Fruit fly (Drosophila melanogaster) whole organism, embryonic: ENCODE measurements around the gene CG7579.
A peak's percentile ranks its signal among the peaks of the same experiment; 100 is the strongest.

Experiments used
- CG10209 ChIP-seq: fragments of 200-800 bp; sonication (Bioruptor generic); optimal IDR thresholded peaks from 3 replicates; lab custom pipeline; 2017; ENCODE audit warnings: missing biosample characterization, mild to moderate bottlenecking, missing genetic modification characterization, missing genetic modification reagents
- CG10366 ChIP-seq: fragments of 200-800 bp; sonication (Bioruptor generic); IDR thresholded peaks from 2 replicates; pipeline ENCODE4 v1.3.6; 2022; ENCODE audit warnings: missing biosample characterization, missing genetic modification characterization
- CG10654 ChIP-seq: fragments of 200-800 bp; sonication (Bioruptor generic); optimal IDR thresholded peaks from 2 replicates; lab custom pipeline; 2016; ENCODE audit warnings: missing biosample characterization, missing genetic modification characterization
- CG11504 ChIP-seq: fragments of 200-800 bp; sonication (Bioruptor generic); optimal IDR thresholded peaks from 3 replicates; lab custom pipeline; 2019; ENCODE audit warnings: missing biosample characterization, mild to moderate bottlenecking, missing genetic modification characterization, moderate library complexity
- CG12299 ChIP-seq: fragments of 200-800 bp; sonication (Bioruptor generic); optimal IDR thresholded peaks from 2 replicates; lab custom pipeline; 2018; ENCODE audit warnings: missing biosample characterization, mild to moderate bottlenecking, missing genetic modification characterization
- CG13296 ChIP-seq: fragments of 200-800 bp; sonication (Bioruptor generic); optimal IDR thresholded peaks from 3 replicates; lab custom pipeline; 2018; ENCODE audit warnings: missing biosample characterization, mild to moderate bottlenecking, missing genetic modification characterization
- CG14014 ChIP-seq: fragments of 200-800 bp; sonication (Bioruptor generic); IDR thresholded peaks from 2 replicates; pipeline ENCODE4 v1.3.6; 2022; ENCODE audit warnings: missing biosample characterization, missing genetic modification characterization
- CG14860 ChIP-seq: fragments of 200-800 bp; sonication (Bioruptor generic); IDR thresholded peaks from 3 replicates; pipeline ENCODE4 v1.3.6; 2022; ENCODE audit warnings: missing biosample characterization, missing genetic modification characterization; ENCODE audit not compliant: partially characterized antibody
- CG15601 ChIP-seq: fragments of 200-800 bp; sonication (Bioruptor generic); optimal IDR thresholded peaks from 3 replicates; lab custom pipeline; 2019; ENCODE audit warnings: missing biosample characterization, mild to moderate bottlenecking, missing genetic modification characterization, moderate library complexity
- CG15696 ChIP-seq: fragments of 200-800 bp; sonication (Bioruptor generic); optimal IDR thresholded peaks from 2 replicates; lab custom pipeline; 2019; ENCODE audit warnings: missing biosample characterization, mild to moderate bottlenecking, missing genetic modification characterization, moderate library complexity
- CG16813 ChIP-seq: fragments of 200-800 bp; sonication (Bioruptor generic); IDR thresholded peaks from 3 replicates; pipeline ENCODE4 v1.3.6; 2022; ENCODE audit warnings: missing biosample characterization, missing genetic modification characterization; ENCODE audit not compliant: partially characterized antibody
- CG17568 ChIP-seq: fragments of 200-800 bp; sonication (Bioruptor generic); optimal IDR thresholded peaks from 2 replicates; lab custom pipeline; 2018; ENCODE audit warnings: missing biosample characterization, mild to moderate bottlenecking, missing genetic modification characterization, moderate library complexity
- CG17829 ChIP-seq: fragments of 200-800 bp; optimal IDR thresholded peaks from 2 replicates; lab custom pipeline; 2019; ENCODE audit warnings: missing biosample characterization, mild to moderate bottlenecking, missing genetic modification characterization, moderate library complexity
- CG4404 ChIP-seq: fragments of 200-800 bp; sonication (Bioruptor generic); IDR thresholded peaks from 2 replicates; pipeline ENCODE4 v1.3.6; 2022; ENCODE audit warnings: missing biosample characterization, missing genetic modification characterization
- CG7786 ChIP-seq: fragments of 200-800 bp; sonication (Bioruptor generic); optimal IDR thresholded peaks from 2 replicates; lab custom pipeline; 2016; ENCODE audit warnings: missing biosample characterization, missing genetic modification characterization
- CG8944 ChIP-seq: fragments of 200-800 bp; sonication (Bioruptor generic); optimal IDR thresholded peaks from 3 replicates; lab custom pipeline; 2016; ENCODE audit warnings: missing biosample characterization, missing genetic modification characterization
- CHES-1-like ChIP-seq: fragments of 200-800 bp; sonication (Bioruptor generic); optimal IDR thresholded peaks from 2 replicates; lab custom pipeline; 2016; ENCODE audit warnings: missing biosample characterization, missing genetic modification characterization
- Hr3 ChIP-seq: fragments of 200-800 bp; sonication (Bioruptor generic); optimal IDR thresholded peaks from 3 replicates; lab custom pipeline; 2016; ENCODE audit warnings: missing biosample characterization, missing genetic modification characterization
- Hr39 ChIP-seq: fragments of >200 bp; optimal IDR thresholded peaks from 2 replicates; lab custom pipeline; 2017
- Jarid2 ChIP-seq: fragments of 200-800 bp; sonication (Bioruptor generic); optimal IDR thresholded peaks from 3 replicates; lab custom pipeline; 2017; ENCODE audit warnings: mild to moderate bottlenecking, missing biosample characterization, missing genetic modification reagents, missing genetic modification characterization
- Mad ChIP-seq: fragments of 200-800 bp; sonication (Bioruptor generic); optimal IDR thresholded peaks from 2 replicates; lab custom pipeline; 2016; ENCODE audit warnings: missing biosample characterization, missing genetic modification characterization
- NFAT ChIP-seq: fragments of 200-800 bp; sonication (Bioruptor generic); IDR thresholded peaks from 2 replicates; pipeline ENCODE4 v1.3.6; 2022; ENCODE audit warnings: missing biosample characterization, missing genetic modification characterization
- Oaz ChIP-seq: fragments of 200-800 bp; sonication (Bioruptor generic); IDR thresholded peaks from 2 replicates; pipeline ENCODE4 v1.3.6; 2022; ENCODE audit warnings: missing biosample characterization, missing genetic modification characterization
- Ssrp ChIP-seq: fragments of 200-800 bp; sonication (Bioruptor generic); optimal IDR thresholded peaks from 2 replicates; lab custom pipeline; 2018; ENCODE audit warnings: missing biosample characterization, mild to moderate bottlenecking, missing genetic modification characterization, moderate library complexity
- Stat92E ChIP-seq, 3 experiments: fragments of >200 bp in 2 of 3; fragments of 200-800 bp in 1 of 3; sonication (Bioruptor generic) in 1 of 3; optimal IDR thresholded peaks; 2 replicates each; lab custom pipeline; 2017 to 2019; ENCODE audit warnings: missing biosample characterization in 3 of 3, missing genetic modification characterization in 3 of 3, mild to moderate bottlenecking in 1 of 3, moderate library complexity in 1 of 3
- al ChIP-seq: fragments of 200-800 bp; sonication (Bioruptor generic); IDR thresholded peaks from 2 replicates; pipeline ENCODE4 v1.3.6; 2022; ENCODE audit warnings: missing biosample characterization, missing genetic modification characterization
- aop ChIP-seq: fragments of 200-800 bp; sonication (Bioruptor generic); IDR thresholded peaks from 2 replicates; pipeline ENCODE4 v1.3.6; 2022; ENCODE audit warnings: missing biosample characterization, missing genetic modification characterization
- bsh ChIP-seq, 2 experiments: fragments of 200-800 bp; sonication (Bioruptor generic); optimal IDR thresholded peaks; 2 replicates each; lab custom pipeline; 2017 to 2018; ENCODE audit warnings: mild to moderate bottlenecking in 2 of 2, missing biosample characterization in 2 of 2, missing genetic modification characterization in 2 of 2, moderate library complexity in 1 of 2
- cad ChIP-seq: fragments of >200 bp; optimal IDR thresholded peaks from 2 replicates; lab custom pipeline; 2017; ENCODE audit warnings: missing biosample characterization, missing genetic modification characterization
- chif ChIP-seq, 2 experiments: fragments of 200-800 bp; sonication (Bioruptor generic); optimal IDR thresholded peaks; 3 replicates each; lab custom pipeline; 2016; ENCODE audit warnings: missing biosample characterization in 2 of 2, missing genetic modification characterization in 2 of 2
- ci ChIP-seq: fragments of 200-800 bp; sonication (Bioruptor generic); IDR thresholded peaks from 3 replicates; pipeline ENCODE4 v1.3.6; 2022; ENCODE audit warnings: missing biosample characterization, missing genetic modification characterization
- gro ChIP-seq: fragments of 200-800 bp; sonication (Bioruptor generic); optimal IDR thresholded peaks from 2 replicates; lab custom pipeline; 2016; ENCODE audit warnings: missing biosample characterization, missing genetic modification characterization
- jumu ChIP-seq: fragments of 200-800 bp; sonication (Bioruptor generic); optimal IDR thresholded peaks from 3 replicates; lab custom pipeline; 2016; ENCODE audit warnings: missing biosample characterization, missing genetic modification characterization
- klu ChIP-seq: fragments of 200-800 bp; sonication (Bioruptor generic); IDR thresholded peaks from 2 replicates; pipeline ENCODE4 v1.3.6; 2022; ENCODE audit warnings: missing biosample characterization, missing genetic modification characterization
- lov ChIP-seq, 2 experiments: fragments of 200-800 bp in 1 of 2; fragments of >200 bp in 1 of 2; sonication (Bioruptor generic) in 1 of 2; IDR thresholded peaks in 1 of 2; optimal IDR thresholded peaks in 1 of 2; 2 replicates in 1 of 2; 3 replicates in 1 of 2; pipeline versions ENCODE4 v1.3.6 to Lab custom; 2017 to 2022; ENCODE audit warnings: missing biosample characterization in 1 of 2, missing genetic modification characterization in 1 of 2
- nau ChIP-seq: fragments of 200-800 bp; sonication (Bioruptor generic); optimal IDR thresholded peaks from 3 replicates; lab custom pipeline; 2017; ENCODE audit warnings: missing biosample characterization, mild to moderate bottlenecking, missing genetic modification characterization, missing genetic modification reagents
- nerfin-2 ChIP-seq: fragments of 200-800 bp; sonication (Bioruptor generic); IDR thresholded peaks from 2 replicates; pipeline ENCODE4 v1.3.6; 2022; ENCODE audit warnings: missing biosample characterization, missing genetic modification characterization; ENCODE audit not compliant: partially characterized antibody
- pho ChIP-seq: fragments of 200-800 bp; sonication (Bioruptor generic); optimal IDR thresholded peaks from 2 replicates; lab custom pipeline; 2016; ENCODE audit warnings: missing biosample characterization, missing genetic modification characterization
- stwl ChIP-seq: fragments of 200-800 bp; sonication (Bioruptor generic); optimal IDR thresholded peaks from 3 replicates; lab custom pipeline; 2018; ENCODE audit warnings: missing biosample characterization, mild to moderate bottlenecking, missing genetic modification characterization, moderate library complexity
- ttk ChIP-seq: fragments of 200-800 bp; sonication (Bioruptor generic); IDR thresholded peaks from 2 replicates; pipeline ENCODE4 v2.1.2; 2022; ENCODE audit warnings: missing biosample characterization, missing genetic modification characterization

Gene CG7579

DNA sequence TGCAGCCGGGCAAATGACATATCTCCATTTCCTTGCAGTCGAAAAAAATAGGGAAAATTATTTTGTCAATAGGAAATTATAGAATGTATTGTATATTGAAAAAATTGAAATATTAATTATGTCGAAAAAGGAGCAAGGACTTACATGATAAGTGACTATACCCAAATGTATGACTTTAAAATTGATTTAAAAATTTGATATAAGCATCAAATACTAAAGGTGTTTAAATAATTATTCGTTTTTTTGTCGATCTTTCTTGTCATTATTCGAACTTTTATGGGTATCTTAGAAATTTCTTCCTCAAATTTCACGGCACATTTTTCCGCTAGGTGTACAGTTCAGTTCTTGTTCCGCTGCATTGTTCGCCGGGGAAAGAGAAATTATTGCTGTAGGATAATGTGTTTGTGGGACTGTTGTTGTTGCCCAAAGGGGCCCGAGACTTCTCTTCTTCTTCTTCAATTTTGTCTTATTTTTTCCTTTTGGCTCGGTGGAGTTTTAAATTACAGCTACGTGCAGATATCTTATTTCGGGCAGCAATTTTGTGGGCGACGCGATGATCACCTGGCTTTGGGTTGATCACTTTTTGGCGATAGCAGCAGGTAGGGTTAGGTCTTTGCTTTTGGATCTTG is 17.2 kb upstream of the CG7579 start (continued):
- no peak for TF ChIP-seq NFAT (GFP tag; lab: Robert Waterston, UW)
- no peak for TF ChIP-seq ci (GFP tag; lab: Robert Waterston, UW)
- TF ChIP-seq CG16813 (GFP tag; lab: Robert Waterston, UW) = no peak
- no peak for TF ChIP-seq CG13296
- TF ChIP-seq CG12299 (tag; lab: Kevin White, UChicago) = no peak
- TF ChIP-seq stwl (tag; lab: Kevin White, UChicago) = peak; percentile 14
- no peak for TF ChIP-seq CG10654
- no peak for TF ChIP-seq lov (optimal IDR thresholded peaks at IDR 0.05; lab: Kevin White, UChicago)
- TF ChIP-seq lov (GFP tag; IDR thresholded peaks at IDR 0.05; lab: Robert Waterston, UW) = no peak
- peak; percentile 57 for TF ChIP-seq Ssrp (tag; lab: Kevin White, UChicago)
- peak; percentile 62 for TF ChIP-seq CG10209
- no peak for TF ChIP-seq CG8944
- TF ChIP-seq CG17568 (GFP tag; lab: Kevin White, UChicago) = no peak
- TF ChIP-seq pho = no peak
- no peak for TF ChIP-seq klu
- TF ChIP-seq nau (GFP tag; lab: Kevin White, UChicago) = no peak
- TF ChIP-seq CG15696 = peak; percentile 93
- TF ChIP-seq al (GFP tag; lab: Robert Waterston, UW) = no peak
- TF ChIP-seq Hr3 (GFP tag; lab: Kevin White, UChicago) = peak; percentile 26
- peak in 1 of 2 experiments; percentile 58 for TF ChIP-seq chif (GFP tag; optimal IDR thresholded peaks at IDR 0.05; lab: Kevin White, UChicago)
- TF ChIP-seq aop (GFP tag; lab: Robert Waterston, UW) = no peak
- TF ChIP-seq CG14860 (GFP tag; lab: Robert Waterston, UW) = no peak
- no peak for TF ChIP-seq Jarid2
- no peak for TF ChIP-seq CG7786 (GFP tag; lab: Kevin White, UChicago)
- TF ChIP-seq CG15601 = peak; percentile 66
- TF ChIP-seq CHES-1-like (GFP tag; lab: Kevin White, UChicago) = no peak
- TF ChIP-seq cad (GFP tag; lab: Kevin White, UChicago) = no peak
- TF ChIP-seq nerfin-2 = no peak
- TF ChIP-seq Stat92E (GFP tag; optimal IDR thresholded peaks at IDR 0.05; lab: Kevin White, UChicago) = peak in 1 of 3 experiments; percentile 23
- no peak for TF ChIP-seq ttk
- peak; percentile 27 for TF ChIP-seq CG11504 (tag; lab: Kevin White, UChicago)
- TF ChIP-seq CG10366 (GFP tag; lab: Robert Waterston, UW) = no peak
- no peak for TF ChIP-seq Mad (GFP tag; lab: Kevin White, UChicago)
- TF ChIP-seq bsh (GFP tag; optimal IDR thresholded peaks at IDR 0.05; lab: Kevin White, UChicago) = peak; percentile 55 to 59
- no peak for TF ChIP-seq gro
- peak; percentile 58 for TF ChIP-seq CG17829 (tag; lab: Kevin White, UChicago)
- TF ChIP-seq CG4404 = peak; percentile 54
- TF ChIP-seq Hr39 (lab: Kevin White, UChicago) = no peak
- TF ChIP-seq CG14014 = no peak
- TF ChIP-seq jumu (GFP tag; lab: Kevin White, UChicago) = no peak
- no peak for TF ChIP-seq Oaz
- TF ChIP-seq, all 482 proteins: peak for 90
